Fruit fly (Drosophila melanogaster): ENCODE data around the gene hry.

The hry gene

DNA sequence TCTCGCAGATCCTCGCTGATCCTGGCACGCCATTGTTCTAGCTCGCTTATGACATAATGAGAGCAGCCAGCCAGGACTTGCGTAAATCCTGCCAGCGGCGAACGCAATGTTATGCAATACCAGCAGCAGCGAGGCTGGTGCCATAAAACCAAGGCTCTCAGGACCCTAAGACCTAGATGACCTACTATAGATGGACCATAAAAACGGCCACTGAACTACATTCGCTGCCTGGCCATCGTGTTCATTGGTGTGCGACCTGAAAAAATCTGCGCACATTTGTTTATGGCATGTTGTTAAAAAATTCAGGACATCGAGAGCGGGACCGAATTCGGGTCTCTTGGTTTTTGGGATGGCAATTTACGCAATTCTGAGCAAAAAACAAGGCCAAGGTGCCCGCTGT, 22.0 kb upstream of the hry start:
- TF ChIP-seq CG13204 (GFP tag; optimal IDR thresholded peaks at IDR 0.05) = no peak
- no peak for TF ChIP-seq fd96Ca (GFP tag; IDR thresholded peaks at IDR 0.05)
- TF ChIP-seq Ets98B (GFP tag; IDR thresholded peaks at IDR 0.05) = no peak
- no peak for TF ChIP-seq gl (tag; optimal IDR thresholded peaks at IDR 0.05)
- no peak for TF ChIP-seq CG8301 (tag; optimal IDR thresholded peaks at IDR 0.05)
- TF ChIP-seq rn (GFP tag; IDR thresholded peaks at IDR 0.05) = no peak
- no peak for TF ChIP-seq D1 (tag; optimal IDR thresholded peaks at IDR 0.05)
- TF ChIP-seq CG10348 (GFP tag; IDR thresholded peaks at IDR 0.05) = no peak
- TF ChIP-seq EcR (GFP tag; optimal IDR thresholded peaks at IDR 0.05) = no peak
- TF ChIP-seq CG17806 (tag; optimal IDR thresholded peaks at IDR 0.05) = no peak
- no peak for TF ChIP-seq Pif1A (GFP tag; optimal IDR thresholded peaks at IDR 0.05)

DNA sequence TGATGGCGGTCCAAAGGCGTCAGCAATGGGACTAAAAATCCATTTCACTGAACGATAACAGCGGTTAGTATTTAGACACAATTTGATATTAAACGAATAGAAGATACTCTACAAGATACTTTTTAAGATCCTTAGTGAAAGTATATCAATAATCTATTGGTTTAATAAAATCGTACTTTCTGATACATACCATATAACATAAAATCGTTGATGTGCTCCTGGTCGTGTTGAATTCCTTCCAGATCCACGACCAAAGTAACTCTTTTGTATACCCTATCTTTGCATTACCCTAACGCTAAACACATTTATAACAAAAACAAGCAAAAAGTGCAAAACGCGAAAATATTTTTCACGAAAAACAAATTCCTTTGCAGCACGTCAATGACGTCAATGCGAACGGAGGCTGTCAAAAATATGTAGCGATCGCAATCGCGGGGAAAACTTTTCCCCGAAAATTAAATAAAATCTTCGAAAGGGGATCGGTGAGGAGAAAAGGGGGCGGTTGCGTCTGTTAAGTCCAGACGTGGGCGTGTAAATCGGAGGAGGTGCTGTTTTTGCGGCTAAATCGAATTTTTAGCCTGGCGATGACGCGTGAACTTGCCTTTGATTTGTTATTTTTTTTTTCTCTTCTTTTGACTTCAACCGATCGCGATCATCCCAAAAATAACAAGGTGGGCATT, 20.2 kb upstream of the hry start:
- no peak for TF ChIP-seq D1 (tag; optimal IDR thresholded peaks at IDR 0.05)
- no peak for TF ChIP-seq gl (tag; optimal IDR thresholded peaks at IDR 0.05)
- TF ChIP-seq CG12605 (GFP tag; IDR thresholded peaks at IDR 0.05) = no peak
- TF ChIP-seq CG9948 (tag; optimal IDR thresholded peaks at IDR 0.05) = no peak
- TF ChIP-seq CG10348 (GFP tag; IDR thresholded peaks at IDR 0.05) = no peak
- TF ChIP-seq CG8301 (tag; optimal IDR thresholded peaks at IDR 0.05) = no peak
- TF ChIP-seq EcR (GFP tag; optimal IDR thresholded peaks at IDR 0.05) = no peak
- TF ChIP-seq Pif1B (GFP tag; optimal IDR thresholded peaks at IDR 0.05) = no peak
- TF ChIP-seq rn (GFP tag; IDR thresholded peaks at IDR 0.05) = no peak
- TF ChIP-seq CG34367 (tag; optimal IDR thresholded peaks at IDR 0.05) = no peak
- no peak for TF ChIP-seq CG15710 (tag; optimal IDR thresholded peaks at IDR 0.05)
- no peak for TF ChIP-seq fd96Ca (GFP tag; IDR thresholded peaks at IDR 0.05)
- no peak for TF ChIP-seq CG32121 (GFP tag; IDR thresholded peaks at IDR 0.05)
- TF ChIP-seq CG4496 (GFP tag; IDR thresholded peaks at IDR 0.05) = no peak
- no peak for TF ChIP-seq CG14655 (GFP tag; optimal IDR thresholded peaks at IDR 0.05)
- no peak for TF ChIP-seq CG8159 (tag; optimal IDR thresholded peaks at IDR 0.05)

DNA sequence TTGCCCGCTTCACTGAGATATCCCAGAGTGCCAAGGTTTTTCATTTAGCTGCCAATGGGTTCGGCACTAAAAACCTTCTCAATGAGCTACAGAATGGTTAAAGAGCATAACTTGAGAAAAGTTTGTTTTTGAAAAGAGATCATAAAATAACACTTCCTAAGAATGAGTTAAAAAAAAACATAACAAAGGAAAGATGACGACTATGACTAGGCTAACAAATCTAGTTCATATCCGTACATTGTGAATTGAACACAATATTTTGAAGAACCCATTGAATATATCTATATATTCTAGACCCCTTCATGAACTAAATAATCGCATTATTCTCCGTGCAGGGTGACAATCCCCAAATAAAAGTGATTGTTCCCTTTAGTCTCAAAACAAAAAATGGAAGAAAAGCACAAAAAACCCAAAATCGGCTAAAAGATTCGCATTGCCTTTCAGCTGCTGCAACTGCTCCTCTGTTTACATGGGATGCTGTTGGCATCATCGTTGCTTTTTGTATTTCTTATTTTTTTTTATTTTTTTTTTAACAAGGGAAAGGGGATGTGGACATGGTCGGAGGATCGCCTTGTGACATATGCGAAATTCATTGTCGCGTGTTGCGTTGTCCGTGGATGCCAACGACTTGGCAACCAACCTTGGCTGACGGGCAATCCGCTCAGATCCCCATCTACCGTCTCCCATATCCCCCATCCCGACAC, 18.7 kb upstream of the hry start:
- TF ChIP-seq Ets98B (GFP tag; IDR thresholded peaks at IDR 0.05) (no peak), rn (GFP tag; IDR thresholded peaks at IDR 0.05) (no peak), CG14655 (GFP tag; optimal IDR thresholded peaks at IDR 0.05) (no peak), Snoo (tag; optimal IDR thresholded peaks at IDR 0.05) (peak; percentile 86), CG12605 (GFP tag; IDR thresholded peaks at IDR 0.05) (no peak), CG15710 (tag; optimal IDR thresholded peaks at IDR 0.05) (peak; percentile 89), Pif1B (GFP tag; optimal IDR thresholded peaks at IDR 0.05) (peak; percentile 90), gl (tag; optimal IDR thresholded peaks at IDR 0.05) (no peak), CG4496 (GFP tag; IDR thresholded peaks at IDR 0.05) (no peak), D1 (tag; optimal IDR thresholded peaks at IDR 0.05) (peak; percentile 29), CG9948 (tag; optimal IDR thresholded peaks at IDR 0.05) (peak; percentile 49), CG17806 (tag; optimal IDR thresholded peaks at IDR 0.05) (peak; percentile 51), CG34367 (tag; optimal IDR thresholded peaks at IDR 0.05) (peak; percentile 42), Pif1A (GFP tag; optimal IDR thresholded peaks at IDR 0.05) (peak; percentile 87), CG8159 (tag; optimal IDR thresholded peaks at IDR 0.05) (peak; percentile 92), CG32121 (GFP tag; IDR thresholded peaks at IDR 0.05) (no peak), fd96Ca (GFP tag; IDR thresholded peaks at IDR 0.05) (no peak), EcR (GFP tag; optimal IDR thresholded peaks at IDR 0.05) (no peak), CG10348 (GFP tag; IDR thresholded peaks at IDR 0.05) (no peak), CG8301 (tag; optimal IDR thresholded peaks at IDR 0.05) (no peak), CG13204 (GFP tag; optimal IDR thresholded peaks at IDR 0.05) (no peak)

DNA sequence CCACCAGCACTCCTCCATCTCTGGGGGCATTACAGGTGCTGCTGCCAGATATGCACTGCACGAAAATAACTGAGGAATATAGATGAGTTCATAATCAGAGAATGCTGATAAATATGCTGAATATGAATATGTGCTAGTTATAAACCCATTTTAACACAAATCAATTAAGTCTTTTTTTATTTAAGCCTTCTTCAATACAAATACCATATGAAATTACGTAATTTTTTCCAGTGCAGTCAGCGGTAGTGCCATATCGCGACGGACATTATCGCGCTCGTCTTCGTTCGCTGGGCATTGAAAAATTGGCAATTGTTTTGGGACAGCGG, 18.2 kb upstream of the hry start:
- TF ChIP-seq CG15710 (tag; optimal IDR thresholded peaks at IDR 0.05) (peak; percentile 91), D1 (tag; optimal IDR thresholded peaks at IDR 0.05) (peak; percentile 85), CG34367 (tag; optimal IDR thresholded peaks at IDR 0.05) (peak; percentile 78), Ets98B (GFP tag; IDR thresholded peaks at IDR 0.05) (peak; percentile 53; the same call in 1 of the 2 replicates), CG17806 (tag; optimal IDR thresholded peaks at IDR 0.05) (peak; percentile 89), fd96Ca (GFP tag; IDR thresholded peaks at IDR 0.05) (peak; percentile 68; the same call in 2 of the 3 replicates), Pif1A (GFP tag; optimal IDR thresholded peaks at IDR 0.05) (peak; percentile 88), CG9948 (tag; optimal IDR thresholded peaks at IDR 0.05) (peak; percentile 85), EcR (GFP tag; optimal IDR thresholded peaks at IDR 0.05) (peak; percentile 85), Snoo (tag; optimal IDR thresholded peaks at IDR 0.05) (peak; percentile 82), CG4496 (GFP tag; IDR thresholded peaks at IDR 0.05) (peak; percentile 88), CG14655 (GFP tag; optimal IDR thresholded peaks at IDR 0.05) (peak; percentile 62), rn (GFP tag; IDR thresholded peaks at IDR 0.05) (peak; percentile 47; the same call in 1 of the 2 replicates), CG32121 (GFP tag; IDR thresholded peaks at IDR 0.05) (peak; percentile 81), CG13204 (GFP tag; optimal IDR thresholded peaks at IDR 0.05) (peak; percentile 94), CG12605 (GFP tag; IDR thresholded peaks at IDR 0.05) (no peak), Pif1B (GFP tag; optimal IDR thresholded peaks at IDR 0.05) (peak; percentile 84), gl (tag; optimal IDR thresholded peaks at IDR 0.05) (peak; percentile 80), CG10348 (GFP tag; IDR thresholded peaks at IDR 0.05) (no peak), CG8301 (tag; optimal IDR thresholded peaks at IDR 0.05) (peak; percentile 47), CG8159 (tag; optimal IDR thresholded peaks at IDR 0.05) (peak; percentile 95)

DNA sequence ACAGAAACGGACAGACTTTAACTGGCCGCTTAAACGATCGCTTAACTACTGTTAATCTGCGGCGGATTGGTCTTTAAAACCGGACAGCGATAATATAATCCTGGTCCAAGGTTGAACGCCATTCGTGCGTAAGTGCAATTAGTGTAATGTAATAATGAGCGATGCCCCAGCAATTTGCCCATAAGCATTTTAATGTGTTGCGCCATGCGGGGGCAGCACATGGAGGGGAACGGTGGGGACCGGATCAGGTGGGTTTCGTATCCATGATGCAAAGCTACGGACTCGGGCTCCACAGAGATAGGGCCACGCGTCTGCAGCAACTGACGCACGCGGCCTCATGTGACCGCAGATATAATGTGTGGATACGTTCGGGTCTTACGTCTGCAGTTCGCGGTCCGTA, 17.8 kb upstream of the hry start:
- TF ChIP-seq D1 (tag; optimal IDR thresholded peaks at IDR 0.05) = no peak
- TF ChIP-seq EcR (GFP tag; optimal IDR thresholded peaks at IDR 0.05) = peak; percentile 32

Measured in whole organism, pupa.